Worm (Caenorhabditis elegans): ENCODE results near the gene try-3.
"Not testable (repeated sequence)": the region's sequence is repeated elsewhere in the genome, so short reads cannot be mapped to it uniquely, and the experiment has no call there.

try-3 gene

ce11 chrIV:6597298-6597697 is 40.3 kb downstream of the try-3 start, which contains the start of gene F38A5.6:
Gene F38A5.6 (minus strand): TSS chrIV:6597398.
- TF ChIP-seq efl-1 (optimal IDR thresholded peaks at IDR 0.05): no peak
- TF ChIP-seq efl-1 (GFP tag; optimal IDR thresholded peaks at IDR 0.05 in 1 of 2): peak in 1 of 2 experiments; percentile 88
- TF ChIP-seq nhr-20 (tag; optimal IDR thresholded peaks at IDR 0.05): no peak

ce11 chrIV:6597918-6598317 is 41.0 kb downstream of the try-3 start, which contains the start of gene nspb-4:
Gene nspb-4 (plus strand): TSS chrIV:6598218.
- TF ChIP-seq zip-4, sup-37, efl-3 (GFP tag; optimal IDR thresholded peaks at IDR 0.05): not testable (repeated sequence)

ce11 chrIV:6598740-6599139 is 41.8 kb downstream of the try-3 start, which contains the start of gene nspb-5:
Gene nspb-5 (plus strand): TSS chrIV:6599040.
- TF ChIP-seq aha-1 (tag; optimal IDR thresholded peaks at IDR 0.05); lir-3 (tag; optimal IDR thresholded peaks at IDR 0.05; ENCODE audit: poor library complexity); lin-15B (tag; optimal IDR thresholded peaks at IDR 0.05): not testable (repeated sequence)

ce11 chrIV:6599447-6599846 is 42.5 kb downstream of the try-3 start, which contains the start of gene F38A5.8:
Gene F38A5.8 (plus strand): TSS chrIV:6599747.
- TF ChIP-seq aly-2 (tag; optimal IDR thresholded peaks at IDR 0.05): no peak
- TF ChIP-seq ceh-63 (GFP tag; optimal IDR thresholded peaks at IDR 0.05): no peak
- TF ChIP-seq fkh-10 (GFP tag; optimal IDR thresholded peaks at IDR 0.05): no peak
- no peak for TF ChIP-seq nhr-11 (tag; optimal IDR thresholded peaks at IDR 0.05)
- TF ChIP-seq nhr-12 (tag; optimal IDR thresholded peaks at IDR 0.05): no peak
- no peak for TF ChIP-seq ceh-88 (GFP tag; IDR thresholded peaks at IDR 0.05)
- TF ChIP-seq alr-1 (tag; optimal IDR thresholded peaks at IDR 0.05; ENCODE audit: borderline replicate concordance): no peak
- no peak for TF ChIP-seq snu-23 (GFP tag; optimal IDR thresholded peaks at IDR 0.05)
- no peak for TF ChIP-seq rnt-1 (tag; optimal IDR thresholded peaks at IDR 0.05)
- TF ChIP-seq aha-1 (tag; optimal IDR thresholded peaks at IDR 0.05): no peak
- no peak for TF ChIP-seq ztf-4 (tag; optimal IDR thresholded peaks at IDR 0.05)
- TF ChIP-seq fkh-8 (tag; optimal IDR thresholded peaks at IDR 0.05): no peak
- no peak for TF ChIP-seq elt-3 (tag; optimal IDR thresholded peaks at IDR 0.05)
- TF ChIP-seq egl-27 (tag; optimal IDR thresholded peaks at IDR 0.05): no peak
- no peak for TF ChIP-seq zag-1 (tag; optimal IDR thresholded peaks at IDR 0.05)

ce11 chrIV:6601213-6601724 is 44.3 kb downstream of the try-3 start, which contains the start of gene sup-36:
Gene sup-36 (plus strand): TSS chrIV:6601674.
- no peak for TF ChIP-seq egl-13 (tag; optimal IDR thresholded peaks at IDR 0.05)
- TF ChIP-seq swsn-7 (tag; optimal IDR thresholded peaks at IDR 0.05): no peak
- no peak for TF ChIP-seq nhr-12 (tag; optimal IDR thresholded peaks at IDR 0.05)
- no peak for TF ChIP-seq ztf-4 (tag; optimal IDR thresholded peaks at IDR 0.05)
- TF ChIP-seq C04F5.9 (tag; optimal IDR thresholded peaks at IDR 0.05): no peak
- TF ChIP-seq unc-62 (GFP tag; optimal IDR thresholded peaks at IDR 0.05): no peak
- TF ChIP-seq grh-1 (GFP tag; IDR thresholded peaks at IDR 0.05): no peak
- no peak for TF ChIP-seq unc-30 (tag; optimal IDR thresholded peaks at IDR 0.05)
- TF ChIP-seq ceh-82 (tag; optimal IDR thresholded peaks at IDR 0.05): peak in 1 of 3 experiments; percentile 18
- TF ChIP-seq rnt-1 (tag; optimal IDR thresholded peaks at IDR 0.05): peak; percentile 29
- TF ChIP-seq xbp-1 (tag; optimal IDR thresholded peaks at IDR 0.05): no peak
- TF ChIP-seq hlh-17 (GFP tag; optimal IDR thresholded peaks at IDR 0.05; ENCODE audit: borderline replicate concordance): no peak
- peak in 1 of 3 experiments; percentile 1 for TF ChIP-seq dpl-1 (GFP tag; optimal IDR thresholded peaks at IDR 0.05)
- TF ChIP-seq efl-1 (optimal IDR thresholded peaks at IDR 0.05): peak; percentile 21 to 25
- TF ChIP-seq efl-1 (GFP tag; optimal IDR thresholded peaks at IDR 0.05 in 1 of 2): peak; percentile 22 to 31
- TF ChIP-seq lin-35 (GFP tag; optimal IDR thresholded peaks at IDR 0.05): peak in 1 of 2 experiments; percentile 45
- no peak for TF ChIP-seq lin-39 (tag; optimal IDR thresholded peaks at IDR 0.05)
- no peak for TF ChIP-seq unc-130 (tag; optimal IDR thresholded peaks at IDR 0.05)
- TF ChIP-seq snu-23 (GFP tag; optimal IDR thresholded peaks at IDR 0.05): peak; percentile 28
